Worm (Caenorhabditis elegans): Measurements from ENCODE around the gene F55A11.11.

F55A11.11 gene

ce11 chrV:11798320-11798719, 15.4 kb downstream of the F55A11.11 start:
- TF ChIP-seq zag-1 (tag; optimal IDR thresholded peaks at IDR 0.05), result no peak
- TF ChIP-seq nhr-12 (tag; optimal IDR thresholded peaks at IDR 0.05), result no peak
- TF ChIP-seq nhr-23 (tag; optimal IDR thresholded peaks at IDR 0.05), result no peak
- TF ChIP-seq ztf-11 (tag; optimal IDR thresholded peaks at IDR 0.05), result no peak
- TF ChIP-seq pqm-1 (tag; optimal IDR thresholded peaks at IDR 0.05), result no peak

- no peak for TF ChIP-seq lin-39 (tag; optimal IDR thresholded peaks at IDR 0.05)
- no peak for TF ChIP-seq elt-2 (tag; optimal IDR thresholded peaks at IDR 0.05)
- no peak for TF ChIP-seq unc-39 (tag; optimal IDR thresholded peaks at IDR 0.05)
- TF ChIP-seq nhr-12 (tag; optimal IDR thresholded peaks at IDR 0.05), result no peak
- TF ChIP-seq nhr-23 (tag; optimal IDR thresholded peaks at IDR 0.05), result peak; percentile 98
- no peak for TF ChIP-seq ama-1 (optimal IDR thresholded peaks at IDR 0.05)
- no peak for TF ChIP-seq lin-15B (tag; optimal IDR thresholded peaks at IDR 0.05)
- peak; percentile 43 for TF ChIP-seq egl-27 (tag; optimal IDR thresholded peaks at IDR 0.05)
- peak; percentile 78 for TF ChIP-seq tbx-2 (tag; optimal IDR thresholded peaks at IDR 0.05)
- no peak for TF ChIP-seq pha-4 (tag; optimal IDR thresholded peaks at IDR 0.05)
- peak in 1 of 3 experiments; percentile 49 for TF ChIP-seq elt-3 (tag; optimal IDR thresholded peaks at IDR 0.05)
- no peak for TF ChIP-seq daf-12 (tag; optimal IDR thresholded peaks at IDR 0.05)
- TF ChIP-seq unc-62 (GFP tag; optimal IDR thresholded peaks at IDR 0.05), result no peak
- TF ChIP-seq egl-5 (tag; optimal IDR thresholded peaks at IDR 0.05), result no peak
- no peak for TF ChIP-seq hmg-11 (tag; optimal IDR thresholded peaks at IDR 0.05)
- TF ChIP-seq R02D3.7 (tag; optimal IDR thresholded peaks at IDR 0.05), result peak; percentile 0
- TF ChIP-seq fkh-2 (tag; optimal IDR thresholded peaks at IDR 0.05), result no peak
- peak; percentile 53 for TF ChIP-seq lsy-12 (tag; optimal IDR thresholded peaks at IDR 0.05)
- peak; percentile 88 for TF ChIP-seq mdl-1 (tag; optimal IDR thresholded peaks at IDR 0.05)
- no peak for TF ChIP-seq nhr-237 (tag; optimal IDR thresholded peaks at IDR 0.05)
- no peak for TF ChIP-seq nhr-77 (tag; optimal IDR thresholded peaks at IDR 0.05)
- TF ChIP-seq mml-1 (tag; optimal IDR thresholded peaks at IDR 0.05), result peak; percentile 85
- no peak for TF ChIP-seq nhr-11 (tag; optimal IDR thresholded peaks at IDR 0.05)
- peak; percentile 19 for TF ChIP-seq ceh-28 (tag; optimal IDR thresholded peaks at IDR 0.05)
- TF ChIP-seq ceh-9 (tag; optimal IDR thresholded peaks at IDR 0.05), result no peak
- no peak for TF ChIP-seq jun-1 (tag; optimal IDR thresholded peaks at IDR 0.05)
- TF ChIP-seq snpc-4 (tag; optimal IDR thresholded peaks at IDR 0.05), result no peak
- TF ChIP-seq ZK546.5 (tag; optimal IDR thresholded peaks at IDR 0.05), result no peak
- TF ChIP-seq nhr-28 (tag; optimal IDR thresholded peaks at IDR 0.05), result no peak
- TF ChIP-seq ztf-4 (tag; optimal IDR thresholded peaks at IDR 0.05), result peak; percentile 55
- no peak for TF ChIP-seq aly-2 (tag; optimal IDR thresholded peaks at IDR 0.05)
- TF ChIP-seq skn-1 (tag; optimal IDR thresholded peaks at IDR 0.05), result no peak
- TF ChIP-seq nhr-67 (tag; optimal IDR thresholded peaks at IDR 0.05), result no peak
- peak; percentile 46 for TF ChIP-seq nfya-1 (tag; optimal IDR thresholded peaks at IDR 0.05; ENCODE audit: insufficient read depth)
- TF ChIP-seq elt-1 (tag; optimal IDR thresholded peaks at IDR 0.05), result no peak
- no peak for TF ChIP-seq ceh-16 (tag; optimal IDR thresholded peaks at IDR 0.05)
- TF ChIP-seq sea-2 (GFP tag; optimal IDR thresholded peaks at IDR 0.05), result no peak
- TF ChIP-seq pqm-1 (tag; optimal IDR thresholded peaks at IDR 0.05), result no peak
- no peak for TF ChIP-seq zag-1 (tag; optimal IDR thresholded peaks at IDR 0.05)
- TF ChIP-seq eor-1 (tag; optimal IDR thresholded peaks at IDR 0.05), result no peak
- TF ChIP-seq fos-1 (tag; optimal IDR thresholded peaks at IDR 0.05), result no peak
- no peak for TF ChIP-seq ceh-82 (tag; optimal IDR thresholded peaks at IDR 0.05)
- peak; percentile 35 for TF ChIP-seq nhr-76 (tag; optimal IDR thresholded peaks at IDR 0.05)
- peak; percentile 98 for TF ChIP-seq nhr-25 (tag; optimal IDR thresholded peaks at IDR 0.05)
- no peak for TF ChIP-seq fkh-10 (GFP tag; optimal IDR thresholded peaks at IDR 0.05)
- TF ChIP-seq ztf-11 (tag; optimal IDR thresholded peaks at IDR 0.05), result no peak
- peak; percentile 99 for TF ChIP-seq nhr-43 (tag; optimal IDR thresholded peaks at IDR 0.05; ENCODE audit: poor library complexity, severe bottlenecking)
Observed at ce11 chrV:11799252-11799822, 16.4 kb downstream of the F55A11.11 start.

All from whole organism, L3 larva.